Fruit fly (Drosophila melanogaster) whole organism, embryonic: ENCODE measurements around the gene dmGlut.

Experiments
- CG10462 ChIP-seq: fragments of 200-800 bp; sonication (Bioruptor generic); optimal IDR thresholded peaks from 2 replicates; lab custom pipeline; 2016; ENCODE audit warnings: missing biosample characterization, missing genetic modification characterization
- CG9609 ChIP-seq: fragments of 200-800 bp; sonication (Bioruptor generic); optimal IDR thresholded peaks from 3 replicates; lab custom pipeline; 2016; ENCODE audit warnings: missing biosample characterization, missing genetic modification characterization
- HLH4C ChIP-seq: fragments of 200-800 bp; sonication (Bioruptor generic); IDR thresholded peaks from 3 replicates; pipeline ENCODE4 v1.3.6; 2022; ENCODE audit warnings: missing biosample characterization, missing genetic modification characterization; ENCODE audit not compliant: partially characterized antibody
- Tbp ChIP-seq: fragments of >200 bp; optimal IDR thresholded peaks from 2 replicates; lab custom pipeline; 2018; ENCODE audit warnings: missing biosample characterization, missing genetic modification characterization
- tap ChIP-seq: fragments of 200-800 bp; optimal IDR thresholded peaks from 3 replicates; lab custom pipeline; 2019; ENCODE audit warnings: missing biosample characterization, mild to moderate bottlenecking, missing genetic modification characterization, moderate library complexity

DNA sequence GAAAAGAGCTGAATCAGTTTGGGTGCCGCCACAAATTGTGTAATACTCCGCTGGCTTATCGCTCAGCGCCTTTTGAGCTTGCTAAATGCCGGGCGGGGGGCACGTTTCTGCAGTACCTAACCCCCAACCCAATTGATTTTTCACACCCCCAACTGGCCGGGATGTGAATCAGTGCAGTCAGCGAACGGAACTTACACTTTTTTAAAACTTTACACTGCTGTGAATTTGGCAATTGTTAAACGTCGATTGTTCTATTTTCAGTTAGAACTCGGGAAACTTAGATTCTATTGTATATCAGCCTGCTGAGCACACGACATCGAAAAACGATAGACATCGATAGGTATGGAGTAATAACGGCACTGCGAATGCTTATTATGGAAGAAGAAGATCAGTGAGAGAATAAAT is 10.9 kb downstream of the dmGlut start, which contains the start of gene Tom70:
- TF ChIP-seq Tbp (GFP tag; lab: Kevin White, UChicago) (no peak), CG10462 (GFP tag; lab: Kevin White, UChicago) (no peak), HLH4C (GFP tag; lab: Robert Waterston, UW) (peak; percentile 54; the same call in 1 of the 3 replicates), tap (tag; lab: Kevin White, UChicago) (no peak), CG9609 (GFP tag; lab: Kevin White, UChicago) (no peak)
